Worm (Caenorhabditis elegans) whole organism, young adult: ENCODE data around the gene mnat-1.

Experiments
- B0035.1 ChIP-seq: sonication (generic microtip); optimal IDR thresholded peaks from 2 replicates; lab custom pipeline; 2016; ENCODE audit warnings: missing genetic modification characterization, mild to moderate bottlenecking, missing compliant biosample characterization, missing genotype, missing genetic modification reagents
- B0261.1 ChIP-seq: sonication (generic microtip); optimal IDR thresholded peaks from 2 replicates; lab custom pipeline; 2016; ENCODE audit warnings: mild to moderate bottlenecking, missing genetic modification characterization, moderate library complexity, missing compliant biosample characterization
- B0336.3 ChIP-seq: fragments of 200-800 bp; sonication (Bioruptor generic); IDR thresholded peaks from 2 replicates; pipeline ENCODE4 v1.3.6; 2022; ENCODE audit warnings: missing genetic modification characterization, missing compliant biosample characterization
- F10E7.11 ChIP-seq: sonication (generic microtip); optimal IDR thresholded peaks from 2 replicates; lab custom pipeline; 2017; ENCODE audit warnings: mild to moderate bottlenecking, missing genetic modification characterization, moderate library complexity, missing compliant biosample characterization
- F22D6.2 ChIP-seq: sonication (generic microtip); optimal IDR thresholded peaks from 2 replicates; lab custom pipeline; 2016; ENCODE audit warnings: mild to moderate bottlenecking, missing genetic modification characterization, missing compliant biosample characterization
- F39B2.1 ChIP-seq: fragments of 200-800 bp; sonication (Bioruptor generic); IDR thresholded peaks from 2 replicates; pipeline ENCODE4 v1.3.6; 2022; ENCODE audit warnings: missing genetic modification reagents, missing genetic modification characterization, missing compliant biosample characterization
- K11D2.4 ChIP-seq: fragments of 200-800 bp; sonication (Bioruptor generic); IDR thresholded peaks from 2 replicates; pipeline ENCODE4 v1.3.6; 2022; ENCODE audit warnings: missing genetic modification reagents, missing genetic modification characterization, missing compliant biosample characterization
- T26A5.8 ChIP-seq: sonication (generic microtip); optimal IDR thresholded peaks from 2 replicates; lab custom pipeline; 2016; ENCODE audit warnings: missing genetic modification characterization, missing compliant biosample characterization
- Y53G8AR.9 ChIP-seq: fragments of 200-800 bp; sonication (Bioruptor generic); conservative IDR thresholded peaks from 2 replicates; pipeline ENCODE4 v1.3.6; 2022; ENCODE audit warnings: missing genetic modification reagents, missing genetic modification characterization, missing compliant biosample characterization
- Y67H2A.10 ChIP-seq: fragments of 200-800 bp; sonication (Bioruptor generic); conservative IDR thresholded peaks from 2 replicates; pipeline ENCODE4 v1.3.6; 2022; ENCODE audit warnings: missing genetic modification reagents, missing genetic modification characterization, missing compliant biosample characterization
- Y79H2A.3 ChIP-seq: fragments of 200-800 bp; sonication (Bioruptor generic); conservative IDR thresholded peaks from 2 replicates; pipeline ENCODE4 v1.3.6; 2022; ENCODE audit warnings: missing genetic modification reagents, missing genetic modification characterization, missing compliant biosample characterization
- akir-1 ChIP-seq: fragments of 200-800 bp; sonication (Bioruptor generic); optimal IDR thresholded peaks from 2 replicates; lab custom pipeline; 2018; ENCODE audit warnings: mild to moderate bottlenecking, missing genetic modification characterization, moderate library complexity, missing compliant biosample characterization
- ama-1 ChIP-seq, 3 experiments: fragments of 150-350 bp in 1 of 3; sonication (generic microtip) in 2 of 3; optimal IDR thresholded peaks; 2 replicates each; lab custom pipeline; 2014 to 2018; ENCODE audit warnings: missing biosample characterization in 2 of 3, missing genetic modification characterization in 2 of 3, missing genetic modification reagents in 2 of 3
- aptf-2 ChIP-seq: fragments of 200-800 bp; sonication (Bioruptor generic); conservative IDR thresholded peaks from 2 replicates; pipeline ENCODE4 v1.3.6; 2022; ENCODE audit warnings: missing genetic modification reagents, missing genetic modification characterization, missing compliant biosample characterization
- athp-1 ChIP-seq: sonication (generic microtip); optimal IDR thresholded peaks from 2 replicates; lab custom pipeline; 2017; ENCODE audit warnings: mild to moderate bottlenecking, missing genetic modification characterization, missing compliant biosample characterization
- attf-5 ChIP-seq: fragments of 200-800 bp; sonication (Bioruptor generic); optimal IDR thresholded peaks from 2 replicates; lab custom pipeline; 2018; ENCODE audit warnings: mild to moderate bottlenecking, missing genetic modification characterization, missing compliant biosample characterization
- cebp-1 ChIP-seq, 2 experiments: fragments of 200-800 bp in 1 of 2; sonication (Bioruptor generic) in 1 of 2; sonication (generic microtip) in 1 of 2; IDR thresholded peaks in 1 of 2; optimal IDR thresholded peaks in 1 of 2; 2 replicates each; pipeline versions ENCODE4 v1.3.6 to Lab custom; 2017 to 2022; ENCODE audit warnings: missing compliant biosample characterization in 2 of 2, missing genetic modification characterization in 2 of 2, mild to moderate bottlenecking in 1 of 2, missing genetic modification reagents in 1 of 2, moderate library complexity in 1 of 2
- cebp-2 ChIP-seq: fragments of 200-800 bp; sonication (Bioruptor generic); IDR thresholded peaks from 2 replicates; pipeline ENCODE4 v1.3.6; 2022; ENCODE audit warnings: missing genetic modification characterization, missing compliant biosample characterization
- ceh-100 ChIP-seq: fragments of 200-800 bp; sonication (Bioruptor generic); IDR thresholded peaks from 2 replicates; pipeline ENCODE4 v1.3.6; 2022; ENCODE audit warnings: missing genetic modification reagents, missing genetic modification characterization, missing compliant biosample characterization
- dox-1 ChIP-seq: fragments of 200-800 bp; sonication (Bioruptor generic); IDR thresholded peaks from 2 replicates; pipeline ENCODE4 v1.3.6; 2022; ENCODE audit warnings: missing genetic modification reagents, missing genetic modification characterization, missing compliant biosample characterization
- egl-44 ChIP-seq: fragments of 200-800 bp; sonication (Bioruptor generic); IDR thresholded peaks from 2 replicates; pipeline ENCODE4 v1.3.6; 2022; ENCODE audit warnings: missing genetic modification reagents, missing genetic modification characterization, missing compliant biosample characterization
- ekl-4 ChIP-seq: fragments of 200-800 bp; sonication (Bioruptor generic); IDR thresholded peaks from 2 replicates; pipeline ENCODE4 v1.3.6; 2022; ENCODE audit warnings: missing genetic modification reagents, missing genetic modification characterization, missing compliant biosample characterization
- ets-4 ChIP-seq: fragments of 200-800 bp; sonication (Bioruptor generic); optimal IDR thresholded peaks from 2 replicates; lab custom pipeline; 2018; ENCODE audit warnings: mild to moderate bottlenecking, missing genetic modification characterization, missing compliant biosample characterization
- hmg-1.2 ChIP-seq: fragments of 200-800 bp; sonication (Bioruptor generic); IDR thresholded peaks from 2 replicates; pipeline ENCODE4 v1.3.6; 2022; ENCODE audit warnings: missing genetic modification reagents, missing genetic modification characterization, missing compliant biosample characterization
- hmg-20 ChIP-seq: fragments of 200-800 bp; sonication (Bioruptor generic); IDR thresholded peaks from 2 replicates; pipeline ENCODE4 v1.3.6; 2022; ENCODE audit warnings: missing genetic modification reagents, missing genetic modification characterization, missing compliant biosample characterization
- hrde-1 ChIP-seq: sonication (generic microtip); optimal IDR thresholded peaks from 2 replicates; lab custom pipeline; 2016; ENCODE audit warnings: missing genetic modification characterization, mild to moderate bottlenecking, missing compliant biosample characterization, moderate library complexity, missing genotype, missing genetic modification reagents, borderline replicate concordance
- hsf-1 ChIP-seq: fragments of 200-800 bp; sonication (Bioruptor generic); IDR thresholded peaks from 2 replicates; pipeline ENCODE4 v1.3.6; 2022; ENCODE audit warnings: missing genetic modification reagents, missing genetic modification characterization, missing compliant biosample characterization
- lin-40 ChIP-seq: sonication (generic microtip); optimal IDR thresholded peaks from 2 replicates; lab custom pipeline; 2016; ENCODE audit warnings: missing genetic modification characterization, mild to moderate bottlenecking, missing compliant biosample characterization, missing genotype, missing genetic modification reagents
- madf-3 ChIP-seq: fragments of 200-800 bp; sonication (Bioruptor generic); IDR thresholded peaks from 2 replicates; pipeline ENCODE4 v1.3.6; 2022; ENCODE audit warnings: missing genetic modification reagents, missing genetic modification characterization, missing compliant biosample characterization
- madf-6 ChIP-seq: fragments of 200-800 bp; sonication (Bioruptor generic); IDR thresholded peaks from 2 replicates; pipeline ENCODE4 v1.3.6; 2022; ENCODE audit warnings: missing genetic modification reagents, missing genetic modification characterization, missing compliant biosample characterization
- madf-8 ChIP-seq: fragments of 200-800 bp; sonication (Bioruptor generic); conservative IDR thresholded peaks from 2 replicates; pipeline ENCODE4 v1.3.6; 2022; ENCODE audit warnings: missing genetic modification reagents, missing genetic modification characterization, missing compliant biosample characterization
- mcd-1 ChIP-seq: fragments of 200-800 bp; sonication (Bioruptor generic); IDR thresholded peaks from 2 replicates; pipeline ENCODE4 v1.3.6; 2022; ENCODE audit warnings: missing genetic modification reagents, missing genetic modification characterization, missing compliant biosample characterization
- nfya-1 ChIP-seq: sonication (generic microtip); optimal IDR thresholded peaks from 2 replicates; lab custom pipeline; 2017; ENCODE audit warnings: antibody characterized with exemption, missing compliant biosample characterization, missing genetic modification characterization, borderline replicate concordance; ENCODE audit not compliant: insufficient read depth
- nfyb-1 ChIP-seq: fragments of 200-800 bp; sonication (Bioruptor generic); IDR thresholded peaks from 2 replicates; pipeline ENCODE4 v1.3.6; 2022; ENCODE audit warnings: missing genetic modification reagents, missing genetic modification characterization, missing compliant biosample characterization
- nhr-120 ChIP-seq: fragments of 200-800 bp; sonication (Bioruptor generic); IDR thresholded peaks from 2 replicates; pipeline ENCODE4 v1.3.6; 2022; ENCODE audit warnings: missing genetic modification characterization, missing compliant biosample characterization
- nhr-80 ChIP-seq: sonication (generic microtip); optimal IDR thresholded peaks from 2 replicates; lab custom pipeline; 2016; ENCODE audit warnings: missing genetic modification characterization, missing compliant biosample characterization
- pbrm-1 ChIP-seq: fragments of 200-800 bp; sonication (Bioruptor generic); IDR thresholded peaks from 2 replicates; pipeline ENCODE4 v1.3.6; 2022; ENCODE audit warnings: missing genetic modification reagents, missing genetic modification characterization, missing compliant biosample characterization
- rec-8 ChIP-seq, 2 experiments: sonication (generic microtip); optimal IDR thresholded peaks; 2 replicates each; lab custom pipeline; 2016; ENCODE audit warnings: mild to moderate bottlenecking in 2 of 2, missing genetic modification characterization in 2 of 2, missing genetic modification reagents in 2 of 2, missing genotype in 2 of 2, missing biosample characterization in 1 of 2, missing compliant biosample characterization in 1 of 2, moderate library complexity in 1 of 2
- sdz-38 ChIP-seq: sonication (generic microtip); optimal IDR thresholded peaks from 2 replicates; lab custom pipeline; 2016; ENCODE audit warnings: missing genotype, missing genetic modification characterization, missing compliant biosample characterization
- snpc-1.3 ChIP-seq: sonication (generic microtip); optimal IDR thresholded peaks from 2 replicates; lab custom pipeline; 2017; ENCODE audit warnings: missing genetic modification characterization, mild to moderate bottlenecking, missing compliant biosample characterization, antibody characterized with exemption, moderate library complexity, missing genotype, missing genetic modification reagents; ENCODE audit not compliant: insufficient read depth
- zfh-2 ChIP-seq: fragments of 200-800 bp; sonication (Bioruptor generic); conservative IDR thresholded peaks from 2 replicates; pipeline ENCODE4 v1.3.6; 2022; ENCODE audit warnings: missing genetic modification reagents, missing genetic modification characterization, missing compliant biosample characterization
- ztf-28 ChIP-seq: fragments of 200-800 bp; sonication (Bioruptor generic); IDR thresholded peaks from 2 replicates; pipeline ENCODE4 v1.3.6; 2022; ENCODE audit warnings: missing genetic modification reagents, missing genetic modification characterization, missing compliant biosample characterization

Gene mnat-1

DNA sequence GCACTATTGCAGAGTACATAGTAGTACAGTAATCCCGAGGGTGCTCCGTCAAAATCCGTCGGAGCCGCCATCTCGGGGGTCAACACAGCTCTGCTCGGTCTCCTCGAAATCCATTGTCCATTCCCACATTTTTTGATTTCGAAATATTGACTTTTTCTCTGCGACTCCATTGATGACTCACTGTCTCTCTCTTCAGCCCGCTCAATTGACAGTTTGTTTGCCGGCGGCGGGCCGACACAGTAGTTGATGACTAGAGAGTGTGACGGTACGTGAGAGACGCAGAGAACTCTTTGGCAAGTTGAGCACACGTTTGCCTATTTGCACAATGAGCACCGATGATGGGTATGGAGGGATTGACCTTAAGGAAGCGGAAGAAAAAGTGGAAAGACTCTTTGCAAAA lies 23.6 kb downstream of the mnat-1 start (continued):
- TF ChIP-seq snpc-1.3 (tag; lab: Kevin White, UChicago) = no peak
- TF ChIP-seq nfya-1 = no peak
- no peak for TF ChIP-seq Y53G8AR.9 (GFP tag; lab: Robert Waterston, UW)
- TF ChIP-seq ztf-28 (GFP tag; lab: Robert Waterston, UW) = no peak
- TF ChIP-seq, all 124 proteins: peak for 15

DNA sequence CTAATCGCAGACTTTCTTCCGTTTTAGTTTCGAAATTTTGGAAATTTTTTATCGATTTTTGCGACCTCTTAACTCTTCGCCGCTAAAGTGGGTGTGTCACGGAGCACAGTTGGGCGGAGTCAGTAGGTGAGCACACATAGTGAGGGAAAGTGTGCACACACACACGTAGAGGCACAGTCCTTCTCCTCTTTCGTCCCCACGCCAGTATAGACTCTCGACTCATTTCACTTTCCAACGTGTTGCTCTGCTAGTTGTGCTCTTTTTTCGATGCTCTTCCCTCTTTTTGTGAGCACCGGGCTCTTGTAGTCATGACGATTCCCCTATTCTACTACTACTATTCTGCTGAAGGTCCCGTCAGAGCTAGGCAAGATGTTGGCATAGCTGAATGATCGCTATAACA lies 26.0 kb downstream of the mnat-1 start:
- TF ChIP-seq madf-6 (GFP tag; lab: Robert Waterston, UW) (peak; percentile 17; the same call in 1 of the 2 replicates), pbrm-1 (GFP tag; lab: Robert Waterston, UW) (0 out of 2 replicates have a peak, but pooled peaks have one; percentile 42), attf-5 (GFP tag; lab: Kevin White, UChicago) (peak; percentile 9), hsf-1 (GFP tag; lab: Robert Waterston, UW) (peak; percentile 35; the same call in 1 of the 2 replicates), cebp-1 (GFP tag; IDR thresholded peaks at IDR 0.05; lab: Robert Waterston, UW) (peak; percentile 40; the same call in 1 of the 2 replicates), cebp-1 (tag; optimal IDR thresholded peaks at IDR 0.05; lab: Kevin White, UChicago) (peak; percentile 68), aptf-2 (GFP tag; lab: Robert Waterston, UW) (no peak), hmg-1.2 (GFP tag; lab: Robert Waterston, UW) (0 out of 2 replicates have a peak, but pooled peaks have one; percentile 17), F22D6.2 (tag; lab: Kevin White, UChicago) (no peak), T26A5.8 (tag; lab: Kevin White, UChicago) (no peak), dox-1 (GFP tag; lab: Robert Waterston, UW) (peak; percentile 56), K11D2.4 (GFP tag; lab: Robert Waterston, UW) (0 out of 2 replicates have a peak, but pooled peaks have one; percentile 21), B0035.1 (tag; lab: Kevin White, UChicago) (no peak), B0261.1 (tag; lab: Kevin White, UChicago) (no peak), nfyb-1 (GFP tag; lab: Robert Waterston, UW) (peak; percentile 61), mcd-1 (0 out of 2 replicates have a peak, but pooled peaks have one; percentile 6), madf-3 (GFP tag; lab: Robert Waterston, UW) (0 out of 2 replicates have a peak, but pooled peaks have one; percentile 34), egl-44 (GFP tag; lab: Robert Waterston, UW) (0 out of 2 replicates have a peak, but pooled peaks have one; percentile 9), B0336.3 (peak; percentile 19; the same call in 1 of the 2 replicates), Y67H2A.10 (GFP tag; lab: Robert Waterston, UW) (no peak), nhr-80 (peak; percentile 71), athp-1 (tag; lab: Kevin White, UChicago) (no peak), ceh-100 (no peak), cebp-2 (GFP tag; lab: Robert Waterston, UW) (no peak)
- TF ChIP-seq, all 124 proteins: peak for 14

DNA sequence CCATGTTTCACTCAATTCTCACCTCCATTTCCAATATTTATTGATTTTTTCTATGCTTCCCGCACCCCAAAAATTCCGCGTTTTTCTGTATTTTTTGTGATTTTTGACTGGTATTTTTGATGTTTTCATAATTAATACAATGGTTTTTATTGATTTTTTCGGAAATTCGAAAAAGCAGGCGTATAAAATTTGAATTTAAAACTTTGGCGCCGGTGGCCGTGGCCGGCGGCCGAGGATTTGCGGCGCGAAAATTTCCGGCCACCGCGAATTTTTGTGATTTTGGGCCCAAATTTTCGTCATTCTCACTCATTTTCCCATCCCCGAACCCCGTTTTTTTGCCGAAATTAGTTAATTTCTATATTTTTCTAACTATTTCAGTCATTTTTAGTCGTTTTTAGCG lies 27.5 kb downstream of the mnat-1 start:
- TF ChIP-seq hmg-20 (GFP tag; lab: Robert Waterston, UW) (peak; percentile 73; the same call in 1 of the 2 replicates), nfya-1 (no peak), hsf-1 (GFP tag; lab: Robert Waterston, UW) (peak; percentile 86), pbrm-1 (GFP tag; lab: Robert Waterston, UW) (peak; percentile 84), hrde-1 (tag; lab: Kevin White, UChicago) (peak; percentile 55), ekl-4 (GFP tag; lab: Robert Waterston, UW) (peak; percentile 84), lin-40 (tag; lab: Kevin White, UChicago) (no peak), F10E7.11 (no peak), madf-3 (GFP tag; lab: Robert Waterston, UW) (peak; percentile 87), akir-1 (no peak), zfh-2 (peak; percentile 71; the same call in 1 of the 2 replicates), F39B2.1 (GFP tag; lab: Robert Waterston, UW) (0 out of 2 replicates have a peak, but pooled peaks have one; percentile 27), rec-8 (tag; optimal IDR thresholded peaks at IDR 0.05; lab: Kevin White, UChicago) (peak in 1 of 2 experiments; percentile 38), Y79H2A.3 (GFP tag; lab: Robert Waterston, UW) (peak; percentile 91), ama-1 (optimal IDR thresholded peaks at IDR 0.05; lab: Kevin White, UChicago) (no peak), ama-1 (GFP tag; optimal IDR thresholded peaks at IDR 0.05; lab: Kevin White, UChicago) (no peak), ets-4 (no peak), nhr-120 (no peak), nhr-80 (no peak), madf-8 (GFP tag; lab: Robert Waterston, UW) (peak; percentile 99), sdz-38 (no peak)
